Worm (Caenorhabditis elegans) whole organism, dauer: ENCODE results near the gene F54F7.9.

Source experiments
- unc-62 ChIP-seq: sonication (generic microtip); optimal IDR thresholded peaks from 2 replicates; lab custom pipeline; 2017; ENCODE audit warnings: missing biosample characterization, missing genetic modification reagents, missing genetic modification characterization

The F54F7.9 gene

ce11 chrX:11798057-11798555 is 50.4 kb downstream of the F54F7.9 start, which contains the start of gene rsd-3:
Gene rsd-3 (plus strand): TSS chrX:11798505.
- no peak for TF ChIP-seq unc-62 (GFP tag; lab: Kevin White, UChicago)
